Worm (Caenorhabditis elegans) whole organism, L1 larva: Measurements from ENCODE around the gene srd-36.

ENCODE experiments used
- C34B4.2 ChIP-seq: sonication (generic microtip); optimal IDR thresholded peaks from 2 replicates; lab custom pipeline; 2017; ENCODE audit warnings: mild to moderate bottlenecking, missing genetic modification characterization, missing compliant biosample characterization
- F16B12.6 ChIP-seq: fragments of 150-350 bp; optimal IDR thresholded peaks from 2 replicates; lab custom pipeline; 2014; ENCODE audit warnings: missing biosample characterization, missing genetic modification characterization
- aha-1 ChIP-seq: fragments of 150-350 bp; optimal IDR thresholded peaks from 2 replicates; lab custom pipeline; 2014; ENCODE audit warnings: missing biosample characterization, missing genetic modification characterization
- alr-1 ChIP-seq: fragments of 200-800 bp; sonication (Bioruptor generic); optimal IDR thresholded peaks from 2 replicates; lab custom pipeline; 2018; ENCODE audit warnings: borderline replicate concordance, mild to moderate bottlenecking, missing genetic modification characterization, missing compliant biosample characterization
- aly-2 ChIP-seq: fragments of 150-350 bp; optimal IDR thresholded peaks from 2 replicates; lab custom pipeline; 2014; ENCODE audit warnings: missing biosample characterization, missing genetic modification characterization
- blmp-1 ChIP-seq: fragments of 150-350 bp; optimal IDR thresholded peaks from 2 replicates; lab custom pipeline; 2014; ENCODE audit warnings: missing biosample characterization, missing genetic modification characterization
- ceh-82 ChIP-seq, 3 experiments: fragments of 150-350 bp in 1 of 3; sonication (generic microtip) in 2 of 3; optimal IDR thresholded peaks; 2 replicates each; lab custom pipeline; 2014 to 2017; ENCODE audit warnings: missing biosample characterization in 3 of 3, missing genetic modification characterization in 3 of 3
- ceh-88 ChIP-seq: fragments of 200-800 bp; sonication (Bioruptor generic); IDR thresholded peaks from 2 replicates; pipeline ENCODE4 v1.3.6; 2022; ENCODE audit warnings: missing genetic modification characterization, missing compliant biosample characterization
- ces-1 ChIP-seq: fragments of 150-350 bp; optimal IDR thresholded peaks from 2 replicates; lab custom pipeline; 2014; ENCODE audit warnings: missing biosample characterization, missing genetic modification reagents, missing genetic modification characterization
- dsc-1 ChIP-seq: sonication (generic microtip); optimal IDR thresholded peaks from 2 replicates; lab custom pipeline; 2016; ENCODE audit warnings: mild to moderate bottlenecking, missing genetic modification characterization, missing compliant biosample characterization
- efl-3 ChIP-seq: fragments of 200-800 bp; sonication (Bioruptor generic); optimal IDR thresholded peaks from 2 replicates; lab custom pipeline; 2018; ENCODE audit warnings: mild to moderate bottlenecking, missing genetic modification characterization, missing compliant biosample characterization
- egl-13 ChIP-seq: sonication (generic microtip); optimal IDR thresholded peaks from 2 replicates; lab custom pipeline; 2016; ENCODE audit warnings: missing genotype, missing genetic modification reagents, missing genetic modification characterization, missing compliant biosample characterization
- elt-2 ChIP-seq: sonication (generic microtip); optimal IDR thresholded peaks from 2 replicates; lab custom pipeline; 2016; ENCODE audit warnings: missing genetic modification characterization, mild to moderate bottlenecking, inconsistent platforms, missing compliant biosample characterization, missing genetic modification reagents
- fkh-8 ChIP-seq: sonication (generic microtip); optimal IDR thresholded peaks from 2 replicates; lab custom pipeline; 2016; ENCODE audit warnings: mild to moderate bottlenecking, missing genetic modification characterization, missing compliant biosample characterization
- hlh-17 ChIP-seq: fragments of 200-800 bp; sonication (Bioruptor generic); optimal IDR thresholded peaks from 2 replicates; lab custom pipeline; 2018; ENCODE audit warnings: missing genetic modification characterization, mild to moderate bottlenecking, missing compliant biosample characterization, moderate library complexity, borderline replicate concordance
- hpl-2 ChIP-seq: fragments of 150-350 bp; optimal IDR thresholded peaks from 2 replicates; lab custom pipeline; 2014; ENCODE audit warnings: missing biosample characterization, missing genetic modification reagents, missing genetic modification characterization
- jun-1 ChIP-seq: fragments of 150-350 bp; optimal IDR thresholded peaks from 2 replicates; lab custom pipeline; 2014; ENCODE audit warnings: missing biosample characterization, missing genetic modification reagents, missing genetic modification characterization
- lin-15B ChIP-seq: fragments of 150-350 bp; sonication (generic microtip); optimal IDR thresholded peaks from 3 replicates; lab custom pipeline; 2014; ENCODE audit warnings: missing biosample characterization, missing genetic modification characterization
- lin-39 ChIP-seq: fragments of 150-350 bp; optimal IDR thresholded peaks from 2 replicates; lab custom pipeline; 2014; ENCODE audit warnings: missing biosample characterization, missing genetic modification reagents, missing genetic modification characterization
- lsy-2 ChIP-seq, 2 experiments: fragments of 150-350 bp; optimal IDR thresholded peaks; 2 replicates each; lab custom pipeline; 2014; ENCODE audit warnings: missing biosample characterization in 2 of 2, missing genetic modification characterization in 2 of 2
- mab-9 ChIP-seq: fragments of 200-800 bp; sonication (Bioruptor generic); IDR thresholded peaks from 2 replicates; pipeline ENCODE4 v1.3.6; 2022; ENCODE audit warnings: missing genetic modification reagents, missing genetic modification characterization, missing compliant biosample characterization
- nhr-12 ChIP-seq: sonication (generic microtip); optimal IDR thresholded peaks from 2 replicates; lab custom pipeline; 2017; ENCODE audit warnings: missing biosample characterization, missing genetic modification characterization
- nhr-19 ChIP-seq: fragments of 200-800 bp; sonication (Bioruptor generic); conservative IDR thresholded peaks from 2 replicates; pipeline ENCODE4 v1.3.6; 2022; ENCODE audit warnings: missing genetic modification characterization, missing compliant biosample characterization
- nhr-20 ChIP-seq: sonication (generic microtip); optimal IDR thresholded peaks from 2 replicates; lab custom pipeline; 2016; ENCODE audit warnings: mild to moderate bottlenecking, missing genetic modification characterization, missing compliant biosample characterization
- nhr-237 ChIP-seq: fragments of 150-350 bp; optimal IDR thresholded peaks from 2 replicates; lab custom pipeline; 2014; ENCODE audit warnings: missing biosample characterization, missing genetic modification characterization
- nhr-71 ChIP-seq: sonication (generic microtip); optimal IDR thresholded peaks from 2 replicates; lab custom pipeline; 2016; ENCODE audit warnings: mild to moderate bottlenecking, missing genetic modification characterization, moderate library complexity, missing compliant biosample characterization
- nhr-76 ChIP-seq: sonication (generic microtip); optimal IDR thresholded peaks from 2 replicates; lab custom pipeline; 2017; ENCODE audit warnings: missing biosample characterization, missing genetic modification characterization
- pag-3 ChIP-seq: sonication (generic microtip); optimal IDR thresholded peaks from 2 replicates; lab custom pipeline; 2017; ENCODE audit warnings: missing genetic modification characterization, mild to moderate bottlenecking, missing compliant biosample characterization, antibody characterized with exemption, borderline replicate concordance; ENCODE audit not compliant: insufficient read depth
- rnt-1 ChIP-seq: sonication (generic microtip); optimal IDR thresholded peaks from 2 replicates; lab custom pipeline; 2016; ENCODE audit warnings: mild to moderate bottlenecking, missing genetic modification characterization, moderate library complexity, missing compliant biosample characterization
- skn-1 ChIP-seq: fragments of 150-350 bp; optimal IDR thresholded peaks from 2 replicates; lab custom pipeline; 2014; ENCODE audit warnings: missing biosample characterization, missing genetic modification characterization
- snu-23 ChIP-seq: sonication (generic microtip); optimal IDR thresholded peaks from 2 replicates; lab custom pipeline; 2016; ENCODE audit warnings: missing genetic modification characterization, missing compliant biosample characterization
- sox-4 ChIP-seq: sonication (generic microtip); optimal IDR thresholded peaks from 2 replicates; lab custom pipeline; 2016; ENCODE audit warnings: missing genetic modification characterization, missing compliant biosample characterization
- sup-37 ChIP-seq: fragments of 200-800 bp; sonication (Bioruptor generic); optimal IDR thresholded peaks from 2 replicates; lab custom pipeline; 2018; ENCODE audit warnings: mild to moderate bottlenecking, missing genetic modification characterization, missing compliant biosample characterization
- tbx-2 ChIP-seq: sonication (generic microtip); optimal IDR thresholded peaks from 2 replicates; lab custom pipeline; 2016; ENCODE audit warnings: missing genetic modification characterization, missing compliant biosample characterization
- unc-130 ChIP-seq: fragments of 150-350 bp; optimal IDR thresholded peaks from 2 replicates; lab custom pipeline; 2017; ENCODE audit warnings: missing biosample characterization, missing genetic modification characterization, inconsistent platforms
- unc-62 ChIP-seq: fragments of 150-350 bp; optimal IDR thresholded peaks from 2 replicates; lab custom pipeline; 2014; ENCODE audit warnings: missing biosample characterization, missing genetic modification reagents, missing genetic modification characterization
- unc-98 ChIP-seq: fragments of 200-800 bp; sonication (Bioruptor generic); IDR thresholded peaks from 2 replicates; pipeline ENCODE4 v1.3.6; 2022; ENCODE audit warnings: missing genetic modification characterization, missing compliant biosample characterization
- vab-15 ChIP-seq: sonication (generic microtip); optimal IDR thresholded peaks from 2 replicates; lab custom pipeline; 2017; ENCODE audit warnings: missing genotype, mild to moderate bottlenecking, missing genetic modification characterization, missing compliant biosample characterization
- xbp-1 ChIP-seq: sonication (generic microtip); optimal IDR thresholded peaks from 2 replicates; lab custom pipeline; 2016; ENCODE audit warnings: missing genetic modification characterization, missing compliant biosample characterization
- zag-1 ChIP-seq: fragments of 150-350 bp; optimal IDR thresholded peaks from 2 replicates; lab custom pipeline; 2014; ENCODE audit warnings: missing biosample characterization, missing genetic modification characterization

srd-36 gene

DNA sequence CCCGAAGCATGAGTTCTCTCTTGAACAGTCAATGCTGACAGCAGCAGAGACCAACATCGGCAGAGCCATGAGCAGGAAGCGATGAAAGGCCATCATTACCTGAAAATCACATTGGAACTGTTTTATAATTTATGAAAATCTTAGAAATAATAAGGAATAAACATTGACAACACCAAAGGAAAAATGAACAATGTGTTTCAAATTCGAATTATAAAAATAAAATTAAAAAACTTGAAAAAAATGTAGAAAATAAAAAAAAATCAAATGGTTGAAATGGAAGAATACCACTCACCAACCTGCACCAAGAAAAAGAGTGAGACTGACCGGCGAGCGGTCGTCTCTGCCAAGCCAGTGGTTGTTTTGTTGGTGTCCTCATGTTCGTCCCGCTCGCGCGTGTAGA is 4.0 kb downstream of the srd-36 start, which contains the start of gene R04D3.3:
TSS of gene R04D3.3 (minus strand) at position 101 of the 400 bp plus-strand sequence.
- TF ChIP-seq skn-1, result no peak
- TF ChIP-seq alr-1, result no peak
- no peak for TF ChIP-seq nhr-20
- no peak for TF ChIP-seq lsy-2 (tag; optimal IDR thresholded peaks at IDR 0.05; lab: Kevin White, UChicago)

DNA sequence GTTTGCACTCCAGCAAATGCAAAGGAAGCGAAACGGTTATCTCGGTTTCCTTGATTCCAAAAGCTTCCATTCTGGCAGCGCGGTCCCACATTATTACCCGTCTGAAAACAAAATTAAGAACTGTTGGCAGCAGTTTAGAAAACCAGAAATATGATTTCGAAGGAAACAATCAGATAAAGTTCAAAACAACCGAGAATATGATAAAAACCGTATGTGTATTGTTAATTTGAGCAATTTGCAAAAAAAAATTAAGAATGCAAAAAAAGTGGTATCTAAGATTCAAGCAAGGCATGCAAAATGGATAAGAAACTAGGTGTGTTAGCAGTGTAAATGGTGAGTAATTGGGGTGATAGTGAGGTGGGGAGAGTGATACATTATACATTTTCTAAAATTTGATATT is 5.9 kb downstream of the srd-36 start, which contains the start of gene R04D3.4:
TSS of gene R04D3.4 (minus strand) at position 101 of the 400 bp plus-strand sequence.
- TF ChIP-seq nhr-76 (tag; lab: Kevin White, UChicago), result no peak
- TF ChIP-seq unc-130 (tag; lab: Kevin White, UChicago), result no peak
- TF ChIP-seq F16B12.6 (tag; lab: Kevin White, UChicago), result no peak
- TF ChIP-seq sox-4, result no peak
- no peak for TF ChIP-seq jun-1 (tag; lab: Kevin White, UChicago)
- no peak for TF ChIP-seq elt-2 (tag; lab: Kevin White, UChicago)
- no peak for TF ChIP-seq alr-1
- TF ChIP-seq skn-1, result no peak
- no peak for TF ChIP-seq egl-13 (tag; lab: Kevin White, UChicago)
- no peak for TF ChIP-seq blmp-1 (tag; lab: Kevin White, UChicago)
- no peak for TF ChIP-seq hlh-17 (GFP tag; lab: Kevin White, UChicago)
- no peak for TF ChIP-seq rnt-1 (tag; lab: Kevin White, UChicago)
- TF ChIP-seq aha-1, result no peak
- TF ChIP-seq snu-23, result no peak
- no peak for TF ChIP-seq pag-3 (tag; lab: Kevin White, UChicago)
- no peak for TF ChIP-seq nhr-237 (tag; lab: Kevin White, UChicago)
- TF ChIP-seq sup-37 (GFP tag; lab: Kevin White, UChicago), result no peak
- no peak for TF ChIP-seq lin-39 (tag; lab: Kevin White, UChicago)
- no peak for TF ChIP-seq vab-15 (tag; lab: Kevin White, UChicago)
- no peak for TF ChIP-seq C34B4.2 (tag; lab: Kevin White, UChicago)

DNA sequence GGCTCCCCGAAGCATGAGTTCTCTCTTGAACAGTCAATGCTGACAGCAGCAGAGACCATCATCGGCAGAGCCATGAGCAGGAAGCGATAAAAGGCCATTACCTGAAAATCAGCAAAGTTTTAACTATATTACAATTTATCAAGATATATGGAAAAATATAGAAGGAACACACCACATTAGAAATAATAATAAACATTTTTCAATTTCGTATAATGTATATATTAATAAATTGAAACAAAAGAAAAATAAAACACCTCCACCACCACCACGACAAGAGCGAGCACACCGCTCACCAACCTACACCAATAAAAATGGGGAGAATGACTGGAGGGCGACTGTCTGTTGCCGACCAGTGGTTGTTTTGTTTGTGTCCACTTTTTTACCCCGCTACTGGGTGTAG is 8.0 kb downstream of the srd-36 start, which contains the start of gene R04D3.2:
TSS of gene R04D3.2 (minus strand) at position 101 of the 400 bp plus-strand sequence.
- no peak for TF ChIP-seq zag-1 (tag; lab: Kevin White, UChicago)
- no peak for TF ChIP-seq vab-15 (tag; lab: Kevin White, UChicago)
- no peak for TF ChIP-seq lin-39 (tag; lab: Kevin White, UChicago)
- no peak for TF ChIP-seq lin-15B (tag; lab: Kevin White, UChicago)
- TF ChIP-seq nhr-71 (tag; lab: Kevin White, UChicago), result no peak
- no peak for TF ChIP-seq lsy-2 (tag; optimal IDR thresholded peaks at IDR 0.05; lab: Kevin White, UChicago)
- no peak for TF ChIP-seq hlh-17 (GFP tag; lab: Kevin White, UChicago)
- TF ChIP-seq nhr-76 (tag; lab: Kevin White, UChicago), result no peak
- no peak for TF ChIP-seq efl-3 (GFP tag; lab: Kevin White, UChicago)
- TF ChIP-seq ceh-82 (tag; optimal IDR thresholded peaks at IDR 0.05; lab: Kevin White, UChicago), result no peak
- TF ChIP-seq xbp-1 (tag; lab: Kevin White, UChicago), result no peak

DNA sequence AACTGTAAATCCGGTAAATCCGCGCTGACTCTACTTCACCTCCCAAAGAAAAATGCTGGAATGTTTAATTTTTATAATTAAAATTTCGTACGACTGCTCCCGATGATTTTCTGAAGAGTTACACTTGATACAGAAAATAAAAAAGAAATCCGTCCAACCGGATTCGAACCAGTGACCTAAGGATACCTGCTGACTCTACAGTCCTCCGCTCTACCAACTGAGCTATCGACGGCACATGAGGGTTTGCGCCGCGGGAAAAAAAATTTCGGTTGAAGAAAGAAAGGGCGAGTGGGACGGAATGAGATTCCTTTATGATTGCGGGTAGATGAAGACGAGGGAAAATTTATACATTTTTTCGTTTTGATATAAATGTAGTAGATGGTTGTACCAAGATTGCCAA is 10.0 kb downstream of the srd-36 start:
- TF ChIP-seq hlh-17 (GFP tag; lab: Kevin White, UChicago) (no peak), ces-1 (GFP tag; lab: Kevin White, UChicago) (no peak), dsc-1 (tag; lab: Kevin White, UChicago) (no peak), nhr-19 (GFP tag; lab: Robert Waterston, UW) (no peak), ceh-88 (GFP tag; lab: Robert Waterston, UW) (no peak), lsy-2 (tag; optimal IDR thresholded peaks at IDR 0.05; lab: Kevin White, UChicago) (no peak), fkh-8 (tag; lab: Kevin White, UChicago) (no peak), unc-62 (GFP tag; lab: Kevin White, UChicago) (no peak), mab-9 (GFP tag; lab: Robert Waterston, UW) (no peak), aly-2 (tag; lab: Kevin White, UChicago) (no peak), hpl-2 (GFP tag; lab: Kevin White, UChicago) (no peak), unc-98 (GFP tag; lab: Robert Waterston, UW) (no peak), tbx-2 (no peak), pag-3 (tag; lab: Kevin White, UChicago) (no peak), lin-15B (tag; lab: Kevin White, UChicago) (no peak), nhr-12 (tag; lab: Kevin White, UChicago) (no peak), ceh-82 (tag; optimal IDR thresholded peaks at IDR 0.05; lab: Kevin White, UChicago) (no peak), unc-130 (tag; lab: Kevin White, UChicago) (no peak)
